Worm (Caenorhabditis elegans) whole organism, mixed stage, embryonic: ENCODE results near the gene cogc-8.

Experiments used
- blmp-1 ChIP-seq: fragments of 150-350 bp; optimal IDR thresholded peaks from 2 replicates; lab custom pipeline; 2014; ENCODE audit warnings: missing biosample characterization, missing genetic modification characterization
- ces-1 ChIP-seq: fragments of 150-350 bp; optimal IDR thresholded peaks from 2 replicates; lab custom pipeline; 2014; ENCODE audit warnings: missing biosample characterization, missing genetic modification reagents, missing genetic modification characterization
- elt-3 ChIP-seq: fragments of 150-350 bp; optimal IDR thresholded peaks from 2 replicates; lab custom pipeline; 2014; ENCODE audit warnings: missing biosample characterization, missing genetic modification characterization
- lin-32 ChIP-seq: fragments of 200-800 bp; sonication (Bioruptor generic); optimal IDR thresholded peaks from 2 replicates; lab custom pipeline; 2018; ENCODE audit warnings: mild to moderate bottlenecking, missing genetic modification characterization, missing compliant biosample characterization
- nhr-2 ChIP-seq: fragments of 150-350 bp; optimal IDR thresholded peaks from 2 replicates; lab custom pipeline; 2014; ENCODE audit warnings: missing biosample characterization, missing genetic modification characterization
- sem-2 ChIP-seq: fragments of 200-800 bp; sonication (Bioruptor generic); optimal IDR thresholded peaks from 2 replicates; lab custom pipeline; 2018; ENCODE audit warnings: mild to moderate bottlenecking, missing genetic modification characterization, missing compliant biosample characterization
- snpc-4 ChIP-seq: fragments of 150-350 bp; optimal IDR thresholded peaks from 2 replicates; lab custom pipeline; 2014; ENCODE audit warnings: missing biosample characterization, missing genetic modification characterization
- sptf-1 ChIP-seq: sonication (generic microtip); optimal IDR thresholded peaks from 2 replicates; lab custom pipeline; 2017; ENCODE audit warnings: mild to moderate bottlenecking, missing genetic modification characterization, moderate library complexity, missing compliant biosample characterization
- unc-62 ChIP-seq: fragments of 150-350 bp; optimal IDR thresholded peaks from 2 replicates; lab custom pipeline; 2014; ENCODE audit warnings: missing biosample characterization, missing genetic modification reagents, missing genetic modification characterization

DNA sequence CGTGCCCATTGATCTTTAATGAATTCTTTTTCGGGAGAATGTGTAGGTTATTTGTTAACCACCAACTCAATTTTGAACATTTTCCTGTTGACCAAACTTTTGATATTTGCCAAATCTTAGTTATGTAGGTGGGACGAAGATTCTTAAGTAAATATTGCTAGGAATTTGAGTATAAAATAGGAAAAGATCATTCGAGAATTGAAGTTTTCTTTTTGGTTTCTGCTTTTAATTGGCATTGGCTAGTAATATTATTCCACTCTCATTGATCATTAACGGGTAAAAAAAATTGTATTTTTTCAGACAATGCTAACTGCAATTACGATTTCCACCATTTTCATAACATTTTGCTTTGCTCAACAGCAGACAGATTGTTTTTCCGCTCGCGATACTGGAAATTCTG is 25.9 kb downstream of the cogc-8 start, which contains the start of gene T21D12.12:
- TF ChIP-seq sptf-1 (tag; lab: Kevin White, UChicago) (no peak), sem-2 (GFP tag; lab: Kevin White, UChicago) (no peak), elt-3 (no peak), blmp-1 (tag; lab: Kevin White, UChicago) (no peak), lin-32 (no peak), snpc-4 (no peak), ces-1 (GFP tag; lab: Kevin White, UChicago) (no peak), nhr-2 (tag; lab: Kevin White, UChicago) (no peak), unc-62 (GFP tag; lab: Kevin White, UChicago) (no peak)
